Worm (Caenorhabditis elegans): ENCODE data around the gene Y62H9A.4.

Y62H9A.4 gene

ce11 chrX:11909168-11909567 is 29.2 kb downstream of the Y62H9A.4 start:
- no peak for TF ChIP-seq nhr-12 (tag; optimal IDR thresholded peaks at IDR 0.05)
- no peak for TF ChIP-seq mls-2 (tag; optimal IDR thresholded peaks at IDR 0.05)
- TF ChIP-seq snpc-4 (tag; optimal IDR thresholded peaks at IDR 0.05): no peak
- no peak for TF ChIP-seq zip-8 (tag; optimal IDR thresholded peaks at IDR 0.05)
- no peak for TF ChIP-seq hlh-1 (tag; optimal IDR thresholded peaks at IDR 0.05)
- no peak for TF ChIP-seq blmp-1 (tag; optimal IDR thresholded peaks at IDR 0.05)
- no peak for TF ChIP-seq unc-120 (tag; optimal IDR thresholded peaks at IDR 0.05; ENCODE audit: poor library complexity, severe bottlenecking)
- no peak for TF ChIP-seq elt-1 (tag; optimal IDR thresholded peaks at IDR 0.05; ENCODE audit: borderline replicate concordance, insufficient read depth)
- TF ChIP-seq mep-1 (tag; optimal IDR thresholded peaks at IDR 0.05): no peak
- TF ChIP-seq nhr-76 (tag; optimal IDR thresholded peaks at IDR 0.05): no peak
- no peak for TF ChIP-seq flh-1 (GFP tag; optimal IDR thresholded peaks at IDR 0.05)
- no peak for TF ChIP-seq ces-1 (GFP tag; optimal IDR thresholded peaks at IDR 0.05)
- TF ChIP-seq tbx-8 (GFP tag; optimal IDR thresholded peaks at IDR 0.05): no peak
- TF ChIP-seq bed-3 (GFP tag; optimal IDR thresholded peaks at IDR 0.05): no peak
- no peak for TF ChIP-seq mab-5 (tag; optimal IDR thresholded peaks at IDR 0.05)
- no peak for TF ChIP-seq ceh-43 (GFP tag; optimal IDR thresholded peaks at IDR 0.05)
- no peak for TF ChIP-seq ceh-83 (GFP tag; optimal IDR thresholded peaks at IDR 0.05)
- no peak for TF ChIP-seq unc-39 (tag; optimal IDR thresholded peaks at IDR 0.05)

- TF ChIP-seq mab-5 (tag; optimal IDR thresholded peaks at IDR 0.05): no peak
- no peak for TF ChIP-seq elt-1 (tag; optimal IDR thresholded peaks at IDR 0.05; ENCODE audit: borderline replicate concordance, insufficient read depth)
- TF ChIP-seq sem-2 (GFP tag; optimal IDR thresholded peaks at IDR 0.05): no peak
- TF ChIP-seq unc-62 (GFP tag; optimal IDR thresholded peaks at IDR 0.05): no peak
- no peak for TF ChIP-seq cnd-1 (tag; optimal IDR thresholded peaks at IDR 0.05)
- no peak for TF ChIP-seq nhr-12 (tag; optimal IDR thresholded peaks at IDR 0.05)
- TF ChIP-seq blmp-1 (tag; optimal IDR thresholded peaks at IDR 0.05): no peak
- TF ChIP-seq ces-1 (GFP tag; optimal IDR thresholded peaks at IDR 0.05): no peak
- TF ChIP-seq bed-3 (GFP tag; optimal IDR thresholded peaks at IDR 0.05): no peak
- no peak for TF ChIP-seq tbx-8 (GFP tag; optimal IDR thresholded peaks at IDR 0.05)
- no peak for TF ChIP-seq nhr-2 (tag; optimal IDR thresholded peaks at IDR 0.05)
- TF ChIP-seq nhr-76 (tag; optimal IDR thresholded peaks at IDR 0.05): no peak
- TF ChIP-seq flh-1 (GFP tag; optimal IDR thresholded peaks at IDR 0.05): no peak
- TF ChIP-seq snpc-4 (tag; optimal IDR thresholded peaks at IDR 0.05): no peak
These were observed 30.1 kb downstream of the Y62H9A.4 start, which contains the start of gene Y62H9A.15 for ce11 chrX:11910046-11910445. Gene Y62H9A.15, minus strand, starts transcription at chrX:11910145.

ce11 chrX:11913824-11914223 is 33.9 kb downstream of the Y62H9A.4 start, which contains the start of gene Y62H9A.12:
Gene Y62H9A.12, plus strand, starts transcription at chrX:11914124.
- no peak for TF ChIP-seq drap-1 (GFP tag; optimal IDR thresholded peaks at IDR 0.05)
- TF ChIP-seq snpc-4 (tag; optimal IDR thresholded peaks at IDR 0.05): no peak
- TF ChIP-seq blmp-1 (tag; optimal IDR thresholded peaks at IDR 0.05): no peak
- no peak for TF ChIP-seq elt-1 (tag; optimal IDR thresholded peaks at IDR 0.05; ENCODE audit: borderline replicate concordance, insufficient read depth)
- no peak for TF ChIP-seq unc-39 (tag; optimal IDR thresholded peaks at IDR 0.05)
- no peak for TF ChIP-seq flh-1 (GFP tag; optimal IDR thresholded peaks at IDR 0.05)
- TF ChIP-seq sem-2 (GFP tag; optimal IDR thresholded peaks at IDR 0.05): no peak
- TF ChIP-seq ceh-83 (GFP tag; optimal IDR thresholded peaks at IDR 0.05): no peak
- TF ChIP-seq ztf-11 (tag; optimal IDR thresholded peaks at IDR 0.05): no peak

DNA sequence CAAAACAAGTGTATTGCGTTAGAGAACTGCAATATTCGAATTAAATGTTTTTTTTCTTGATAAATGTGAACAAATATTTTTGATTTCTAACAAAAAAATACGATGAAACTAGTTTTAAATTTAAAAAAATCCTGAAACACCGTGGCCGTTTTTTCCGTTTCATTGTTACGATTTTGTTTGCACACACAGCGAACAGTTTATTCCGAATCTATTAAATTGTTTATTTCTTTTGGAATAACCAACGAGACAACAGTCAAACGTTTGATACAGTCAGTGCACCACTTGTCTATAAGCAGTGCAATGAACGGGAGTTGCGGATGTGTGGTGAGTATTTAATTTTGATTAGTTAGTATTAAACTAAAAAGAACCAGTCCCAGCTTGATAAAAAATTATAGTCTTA is 36.8 kb downstream of the Y62H9A.4 start, which contains the start of gene Y62H9A.13:
TSS of gene Y62H9A.13 (plus strand) at position 301 of the 400 bp plus-strand sequence.
- TF ChIP-seq flh-1 (GFP tag; optimal IDR thresholded peaks at IDR 0.05): no peak
- TF ChIP-seq mls-2 (tag; optimal IDR thresholded peaks at IDR 0.05): no peak
- no peak for TF ChIP-seq nhr-12 (tag; optimal IDR thresholded peaks at IDR 0.05)
- no peak for TF ChIP-seq unc-62 (GFP tag; optimal IDR thresholded peaks at IDR 0.05)
- TF ChIP-seq snpc-4 (tag; optimal IDR thresholded peaks at IDR 0.05): no peak
- TF ChIP-seq lsy-2 (tag; optimal IDR thresholded peaks at IDR 0.05): no peak
- no peak for TF ChIP-seq mab-5 (tag; optimal IDR thresholded peaks at IDR 0.05)
- no peak for TF ChIP-seq ces-1 (GFP tag; optimal IDR thresholded peaks at IDR 0.05)
- TF ChIP-seq ceh-43 (GFP tag; optimal IDR thresholded peaks at IDR 0.05): no peak
- TF ChIP-seq nhr-76 (tag; optimal IDR thresholded peaks at IDR 0.05): no peak
- TF ChIP-seq elt-3 (tag; optimal IDR thresholded peaks at IDR 0.05): no peak
- TF ChIP-seq M03D4.4 (tag; optimal IDR thresholded peaks at IDR 0.05): no peak
- no peak for TF ChIP-seq mep-1 (tag; optimal IDR thresholded peaks at IDR 0.05)
- no peak for TF ChIP-seq nhr-237 (tag; optimal IDR thresholded peaks at IDR 0.05)
- no peak for TF ChIP-seq sptf-1 (tag; optimal IDR thresholded peaks at IDR 0.05)

- TF ChIP-seq ztf-11 (tag; optimal IDR thresholded peaks at IDR 0.05): no peak
- TF ChIP-seq nhr-28 (tag; optimal IDR thresholded peaks at IDR 0.05): no peak
- TF ChIP-seq ceh-39 (tag; optimal IDR thresholded peaks at IDR 0.05): no peak
- TF ChIP-seq cnd-1 (tag; optimal IDR thresholded peaks at IDR 0.05): no peak
- TF ChIP-seq pha-4 (tag; optimal IDR thresholded peaks at IDR 0.05): no peak
- TF ChIP-seq ces-1 (GFP tag; optimal IDR thresholded peaks at IDR 0.05): no peak
- no peak for TF ChIP-seq sptf-1 (tag; optimal IDR thresholded peaks at IDR 0.05)
- TF ChIP-seq mls-2 (tag; optimal IDR thresholded peaks at IDR 0.05): no peak
- TF ChIP-seq drap-1 (GFP tag; optimal IDR thresholded peaks at IDR 0.05): no peak
- TF ChIP-seq elt-1 (tag; optimal IDR thresholded peaks at IDR 0.05; ENCODE audit: borderline replicate concordance, insufficient read depth): no peak
- no peak for TF ChIP-seq mab-5 (tag; optimal IDR thresholded peaks at IDR 0.05)
- no peak for TF ChIP-seq tbx-8 (GFP tag; optimal IDR thresholded peaks at IDR 0.05)
- TF ChIP-seq sem-2 (GFP tag; optimal IDR thresholded peaks at IDR 0.05): no peak
These were observed 38.1 kb downstream of the Y62H9A.4 start, which contains the start of gene Y62H9A.16 for ce11 chrX:11917994-11918393. Gene Y62H9A.16, plus strand, starts transcription at chrX:11918294.

Measured in whole organism, mixed stage, embryonic.